Worm (Caenorhabditis elegans) whole organism, young adult: Measurements from ENCODE around the gene Y32H12A.1.

Experiments used
- D2030.7 ChIP-seq: fragments of 200-800 bp; sonication (Bioruptor generic); IDR thresholded peaks from 2 replicates; pipeline ENCODE4 v1.3.6; 2022; ENCODE audit warnings: missing genetic modification reagents, missing genetic modification characterization, missing compliant biosample characterization
- K11D2.4 ChIP-seq: fragments of 200-800 bp; sonication (Bioruptor generic); IDR thresholded peaks from 2 replicates; pipeline ENCODE4 v1.3.6; 2022; ENCODE audit warnings: missing genetic modification reagents, missing genetic modification characterization, missing compliant biosample characterization
- ama-1 ChIP-seq, 3 experiments: fragments of 150-350 bp in 1 of 3; sonication (generic microtip) in 2 of 3; optimal IDR thresholded peaks; 2 replicates each; lab custom pipeline; 2014 to 2018; ENCODE audit warnings: missing biosample characterization in 2 of 3, missing genetic modification characterization in 2 of 3, missing genetic modification reagents in 2 of 3
- ceh-100 ChIP-seq: fragments of 200-800 bp; sonication (Bioruptor generic); IDR thresholded peaks from 2 replicates; pipeline ENCODE4 v1.3.6; 2022; ENCODE audit warnings: missing genetic modification reagents, missing genetic modification characterization, missing compliant biosample characterization
- ceh-40 ChIP-seq: fragments of 200-800 bp; sonication (Bioruptor generic); IDR thresholded peaks from 2 replicates; pipeline ENCODE4 v1.3.6; 2022; ENCODE audit warnings: missing genetic modification characterization, missing compliant biosample characterization
- ceh-91 ChIP-seq: fragments of 200-800 bp; sonication (Bioruptor generic); IDR thresholded peaks from 2 replicates; pipeline ENCODE4 v1.3.6; 2022; ENCODE audit warnings: missing genetic modification reagents, missing genetic modification characterization, missing compliant biosample characterization
- die-1 ChIP-seq: sonication (generic microtip); optimal IDR thresholded peaks from 2 replicates; lab custom pipeline; 2016; ENCODE audit warnings: missing genotype, mild to moderate bottlenecking, missing genetic modification characterization, missing compliant biosample characterization
- egl-18 ChIP-seq: fragments of 200-800 bp; sonication (Bioruptor generic); IDR thresholded peaks from 2 replicates; pipeline ENCODE4 v1.3.6; 2022; ENCODE audit warnings: missing genetic modification reagents, missing genetic modification characterization, missing compliant biosample characterization
- nhr-90 ChIP-seq: sonication (generic microtip); optimal IDR thresholded peaks from 2 replicates; lab custom pipeline; 2016; ENCODE audit warnings: missing genotype, mild to moderate bottlenecking, missing genetic modification characterization, missing compliant biosample characterization
- sdz-38 ChIP-seq: sonication (generic microtip); optimal IDR thresholded peaks from 2 replicates; lab custom pipeline; 2016; ENCODE audit warnings: missing genotype, missing genetic modification characterization, missing compliant biosample characterization
- sea-2 ChIP-seq: fragments of 200-800 bp; sonication (Bioruptor generic); IDR thresholded peaks from 2 replicates; pipeline ENCODE4 v1.3.6; 2022; ENCODE audit warnings: missing genetic modification characterization, missing compliant biosample characterization
- tbx-9 ChIP-seq: sonication (generic microtip); optimal IDR thresholded peaks from 2 replicates; lab custom pipeline; 2016; ENCODE audit warnings: borderline replicate concordance, missing genetic modification characterization, inconsistent platforms, missing compliant biosample characterization
- tlf-1 ChIP-seq: fragments of 200-800 bp; sonication (Bioruptor generic); optimal IDR thresholded peaks from 2 replicates; lab custom pipeline; 2018; ENCODE audit warnings: mild to moderate bottlenecking, missing genetic modification characterization, missing compliant biosample characterization

- no peak for TF ChIP-seq D2030.7 (GFP tag; lab: Robert Waterston, UW)
- no peak for TF ChIP-seq tbx-9 (tag; lab: Kevin White, UChicago)
- no peak for TF ChIP-seq ama-1 (optimal IDR thresholded peaks at IDR 0.05; lab: Kevin White, UChicago)
- TF ChIP-seq ama-1 (GFP tag; optimal IDR thresholded peaks at IDR 0.05; lab: Kevin White, UChicago): no peak
- no peak for TF ChIP-seq sdz-38 (tag; lab: Kevin White, UChicago)
- TF ChIP-seq ceh-100: no peak
- no peak for TF ChIP-seq tlf-1 (GFP tag; lab: Kevin White, UChicago)
- no peak for TF ChIP-seq ceh-40 (GFP tag; lab: Robert Waterston, UW)
- TF ChIP-seq egl-18: no peak
- TF ChIP-seq K11D2.4 (GFP tag; lab: Robert Waterston, UW): no peak
- no peak for TF ChIP-seq ceh-91 (GFP tag; lab: Robert Waterston, UW)
- no peak for TF ChIP-seq sea-2 (GFP tag; lab: Robert Waterston, UW)
- no peak for TF ChIP-seq nhr-90 (tag; lab: Kevin White, UChicago)
- TF ChIP-seq die-1 (tag; lab: Kevin White, UChicago): no peak
Observed at ce11 chrIII:5373715-5374114, 11.7 kb downstream of the Y32H12A.1 start.
